Worm (Caenorhabditis elegans): ENCODE data around the gene C32B5.18.

ce11 chrII:953052-953451, 7.3 kb upstream of the C32B5.18 start:
- TF ChIP-seq unc-42 (tag; optimal IDR thresholded peaks at IDR 0.05) (no peak), sox-2 (GFP tag; IDR thresholded peaks at IDR 0.05) (no peak)
